Worm (Caenorhabditis elegans) whole organism, mixed stage, embryonic: ENCODE results near the gene rpl-36.

Source experiments
- M03D4.4 ChIP-seq: sonication (generic microtip); optimal IDR thresholded peaks from 2 replicates; lab custom pipeline; 2017; ENCODE audit warnings: mild to moderate bottlenecking, missing genetic modification characterization, missing compliant biosample characterization
- bed-3 ChIP-seq: fragments of 200-800 bp; sonication (Bioruptor generic); optimal IDR thresholded peaks from 3 replicates; lab custom pipeline; 2018; ENCODE audit warnings: mild to moderate bottlenecking, missing genetic modification characterization, moderate library complexity, missing compliant biosample characterization
- blmp-1 ChIP-seq: fragments of 150-350 bp; optimal IDR thresholded peaks from 2 replicates; lab custom pipeline; 2014; ENCODE audit warnings: missing biosample characterization, missing genetic modification characterization
- ceh-39 ChIP-seq: fragments of 150-350 bp; optimal IDR thresholded peaks from 2 replicates; lab custom pipeline; 2014; ENCODE audit warnings: missing biosample characterization, missing genetic modification characterization
- ceh-43 ChIP-seq: fragments of 200-800 bp; sonication (Bioruptor generic); optimal IDR thresholded peaks from 2 replicates; lab custom pipeline; 2018; ENCODE audit warnings: mild to moderate bottlenecking, missing genetic modification characterization, moderate library complexity, missing compliant biosample characterization
- ceh-83 ChIP-seq: fragments of 200-800 bp; sonication (Bioruptor generic); optimal IDR thresholded peaks from 2 replicates; lab custom pipeline; 2018; ENCODE audit warnings: mild to moderate bottlenecking, missing genetic modification characterization, missing compliant biosample characterization
- ces-1 ChIP-seq: fragments of 150-350 bp; optimal IDR thresholded peaks from 2 replicates; lab custom pipeline; 2014; ENCODE audit warnings: missing biosample characterization, missing genetic modification reagents, missing genetic modification characterization
- cnd-1 ChIP-seq: fragments of 200-800 bp; sonication (Bioruptor generic); optimal IDR thresholded peaks from 2 replicates; lab custom pipeline; 2018; ENCODE audit warnings: mild to moderate bottlenecking, missing genetic modification characterization, missing compliant biosample characterization
- drap-1 ChIP-seq: fragments of 200-800 bp; sonication (Bioruptor generic); optimal IDR thresholded peaks from 3 replicates; lab custom pipeline; 2018; ENCODE audit warnings: mild to moderate bottlenecking, missing genetic modification characterization, missing compliant biosample characterization
- flh-1 ChIP-seq: fragments of 200-800 bp; sonication (Bioruptor generic); optimal IDR thresholded peaks from 2 replicates; lab custom pipeline; 2018; ENCODE audit warnings: mild to moderate bottlenecking, missing genetic modification characterization, moderate library complexity, missing compliant biosample characterization
- ham-2 ChIP-seq: fragments of 200-800 bp; sonication (Bioruptor generic); optimal IDR thresholded peaks from 2 replicates; lab custom pipeline; 2018; ENCODE audit warnings: mild to moderate bottlenecking, missing genetic modification characterization, missing compliant biosample characterization
- hlh-1 ChIP-seq: fragments of 150-350 bp; optimal IDR thresholded peaks from 2 replicates; lab custom pipeline; 2014; ENCODE audit warnings: missing biosample characterization, missing genetic modification reagents, missing genetic modification characterization
- lin-13 ChIP-seq: fragments of 150-350 bp; optimal IDR thresholded peaks from 2 replicates; lab custom pipeline; 2014; ENCODE audit warnings: missing biosample characterization, missing genetic modification characterization
- lsy-2 ChIP-seq: fragments of 150-350 bp; optimal IDR thresholded peaks from 2 replicates; lab custom pipeline; 2014; ENCODE audit warnings: missing biosample characterization, missing genetic modification characterization
- mab-5 ChIP-seq: fragments of 150-350 bp; optimal IDR thresholded peaks from 2 replicates; lab custom pipeline; 2014; ENCODE audit warnings: missing biosample characterization, missing genetic modification characterization
- mep-1 ChIP-seq: fragments of 150-350 bp; optimal IDR thresholded peaks from 2 replicates; lab custom pipeline; 2017; ENCODE audit warnings: missing biosample characterization, missing genetic modification reagents, missing genetic modification characterization, inconsistent platforms
- nhr-2 ChIP-seq: fragments of 150-350 bp; optimal IDR thresholded peaks from 2 replicates; lab custom pipeline; 2014; ENCODE audit warnings: missing biosample characterization, missing genetic modification characterization
- nhr-237 ChIP-seq: fragments of 150-350 bp; optimal IDR thresholded peaks from 2 replicates; lab custom pipeline; 2014; ENCODE audit warnings: missing biosample characterization, missing genetic modification characterization
- nhr-28 ChIP-seq: fragments of 150-350 bp; optimal IDR thresholded peaks from 2 replicates; lab custom pipeline; 2014; ENCODE audit warnings: missing biosample characterization, missing genetic modification characterization
- nhr-76 ChIP-seq: sonication (generic microtip); optimal IDR thresholded peaks from 2 replicates; lab custom pipeline; 2017; ENCODE audit warnings: missing biosample characterization, missing genetic modification characterization
- pha-4 ChIP-seq: fragments of 150-350 bp; optimal IDR thresholded peaks from 2 replicates; lab custom pipeline; 2018; ENCODE audit warnings: missing biosample characterization, missing genetic modification reagents, missing genetic modification characterization
- sem-2 ChIP-seq: fragments of 200-800 bp; sonication (Bioruptor generic); optimal IDR thresholded peaks from 2 replicates; lab custom pipeline; 2018; ENCODE audit warnings: mild to moderate bottlenecking, missing genetic modification characterization, missing compliant biosample characterization
- sptf-1 ChIP-seq: sonication (generic microtip); optimal IDR thresholded peaks from 2 replicates; lab custom pipeline; 2017; ENCODE audit warnings: mild to moderate bottlenecking, missing genetic modification characterization, moderate library complexity, missing compliant biosample characterization
- tbx-8 ChIP-seq: fragments of 200-800 bp; sonication (Bioruptor generic); optimal IDR thresholded peaks from 2 replicates; lab custom pipeline; 2018; ENCODE audit warnings: mild to moderate bottlenecking, missing genetic modification characterization, moderate library complexity, missing compliant biosample characterization
- unc-120 ChIP-seq: sonication (generic microtip); optimal IDR thresholded peaks from 2 replicates; lab custom pipeline; 2017; ENCODE audit warnings: missing genetic modification characterization, missing compliant biosample characterization; ENCODE audit not compliant: poor library complexity, severe bottlenecking
- unc-62 ChIP-seq: fragments of 150-350 bp; optimal IDR thresholded peaks from 2 replicates; lab custom pipeline; 2014; ENCODE audit warnings: missing biosample characterization, missing genetic modification reagents, missing genetic modification characterization
- zip-8 ChIP-seq: fragments of 150-350 bp; optimal IDR thresholded peaks from 2 replicates; lab custom pipeline; 2014; ENCODE audit warnings: missing biosample characterization, missing genetic modification characterization
- ztf-11 ChIP-seq: fragments of 150-350 bp; optimal IDR thresholded peaks from 2 replicates; lab custom pipeline; 2014; ENCODE audit warnings: missing biosample characterization, missing genetic modification characterization

Gene rpl-36

ce11 chrIII:7179538-7180301, at the start of gene rpl-36, which contains the start of gene rps-14:
Gene rpl-36, plus strand, starts transcription at chrIII:7180251.
Gene rps-14, minus strand, starts transcription at chrIII:7179588.
- TF ChIP-seq ceh-83 (GFP tag; lab: Kevin White, UChicago) (no peak), ces-1 (peak; percentile 41), ceh-39 (tag; lab: Kevin White, UChicago) (peak; percentile 76), drap-1 (GFP tag; lab: Kevin White, UChicago) (no peak), lin-13 (tag; lab: Kevin White, UChicago) (peak; percentile 87), M03D4.4 (tag; lab: Kevin White, UChicago) (peak; percentile 66), cnd-1 (tag; lab: Kevin White, UChicago) (no peak), mep-1 (tag; lab: Kevin White, UChicago) (peak; percentile 91), hlh-1 (tag; lab: Kevin White, UChicago) (peak; percentile 4), unc-62 (GFP tag; lab: Kevin White, UChicago) (no peak), flh-1 (GFP tag; lab: Kevin White, UChicago) (no peak), tbx-8 (GFP tag; lab: Kevin White, UChicago) (no peak), unc-120 (tag; lab: Kevin White, UChicago) (no peak), blmp-1 (peak; percentile 15), lsy-2 (tag; lab: Kevin White, UChicago) (peak; percentile 86), sptf-1 (tag; lab: Kevin White, UChicago) (peak; percentile 57), ceh-43 (GFP tag; lab: Kevin White, UChicago) (no peak), nhr-2 (tag; lab: Kevin White, UChicago) (peak; percentile 16), nhr-237 (tag; lab: Kevin White, UChicago) (peak; percentile 92), pha-4 (peak; percentile 86), sem-2 (GFP tag; lab: Kevin White, UChicago) (no peak), ham-2 (no peak), mab-5 (tag; lab: Kevin White, UChicago) (no peak)

ce11 chrIII:7133559-7133958, 46.5 kb upstream of the rpl-36 start, which contains the start of the genes pot-1 and ggtb-1:
Gene pot-1, minus strand, starts transcription at chrIII:7133678.
Gene ggtb-1, plus strand, starts transcription at chrIII:7133766.
- TF ChIP-seq ces-1: peak; percentile 27
- no peak for TF ChIP-seq zip-8

- TF ChIP-seq ceh-43 (GFP tag; lab: Kevin White, UChicago) (no peak), M03D4.4 (tag; lab: Kevin White, UChicago) (no peak), unc-62 (GFP tag; lab: Kevin White, UChicago) (no peak), bed-3 (GFP tag; lab: Kevin White, UChicago) (no peak), mep-1 (tag; lab: Kevin White, UChicago) (no peak), mab-5 (tag; lab: Kevin White, UChicago) (no peak), ceh-83 (GFP tag; lab: Kevin White, UChicago) (no peak), ces-1 (no peak)
Observed at ce11 chrIII:7136015-7136414, 44.0 kb upstream of the rpl-36 start, which contains the start of gene B0280.17. Gene B0280.17, minus strand, starts transcription at chrIII:7136115.

ce11 chrIII:7138178-7138577, 41.9 kb upstream of the rpl-36 start, which contains the start of gene B0280.11:
Gene B0280.11, minus strand, starts transcription at chrIII:7138278.
- TF ChIP-seq nhr-28: no peak
- TF ChIP-seq nhr-76: no peak

DNA sequence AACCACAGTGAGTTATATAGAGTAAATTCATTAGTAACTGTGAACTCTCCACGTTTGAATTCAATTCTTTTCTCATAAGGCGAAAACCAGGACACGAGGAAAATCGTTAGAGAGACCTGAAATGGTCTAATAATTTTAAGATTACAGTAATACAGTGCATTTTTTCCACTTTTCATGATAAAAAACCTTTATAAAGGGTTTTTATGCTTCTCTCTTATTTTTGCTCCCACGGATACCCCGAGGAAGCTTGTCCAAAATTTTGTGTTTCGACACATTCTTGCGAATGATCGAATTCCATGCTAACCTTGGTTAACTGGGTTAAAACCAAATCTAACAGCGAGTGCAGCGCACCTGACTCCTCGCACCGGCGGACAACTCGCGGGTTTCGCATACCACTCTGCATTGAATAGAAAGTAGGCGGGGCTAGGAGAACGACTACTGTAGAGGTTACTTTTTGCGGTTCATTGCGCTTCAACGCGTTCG, 39.8 kb upstream of the rpl-36 start:
- TF ChIP-seq drap-1 (GFP tag; lab: Kevin White, UChicago) (no peak), ceh-83 (GFP tag; lab: Kevin White, UChicago) (peak; percentile 74)

ce11 chrIII:7141285-7141715, 38.8 kb upstream of the rpl-36 start:
- TF ChIP-seq hlh-1 (tag; lab: Kevin White, UChicago) (peak; percentile 19), ztf-11 (tag; lab: Kevin White, UChicago) (no peak)
- TF ChIP-seq, all 35 proteins: peak for 1
